Fruit fly (Drosophila melanogaster) whole organism, embryonic: ENCODE data around the gene alpha-Man-IIb.

Experiments
- Ada2b ChIP-seq: fragments of 200-800 bp; sonication (Bioruptor generic); IDR thresholded peaks from 2 replicates; pipeline ENCODE4 v1.3.6; 2022; ENCODE audit warnings: missing biosample characterization, missing genetic modification characterization
- B-H2 ChIP-seq: fragments of 200-800 bp; sonication (Bioruptor generic); optimal IDR thresholded peaks from 2 replicates; lab custom pipeline; 2018; ENCODE audit warnings: missing biosample characterization, mild to moderate bottlenecking, missing genetic modification characterization
- CG10543 ChIP-seq: fragments of 200-800 bp; sonication (Bioruptor generic); optimal IDR thresholded peaks from 3 replicates; lab custom pipeline; 2017; ENCODE audit warnings: missing biosample characterization, mild to moderate bottlenecking, missing genetic modification characterization, moderate library complexity
- CG10565 ChIP-seq: fragments of 200-800 bp; sonication (Bioruptor generic); optimal IDR thresholded peaks from 3 replicates; lab custom pipeline; 2016; ENCODE audit warnings: missing biosample characterization, mild to moderate bottlenecking, missing genetic modification characterization
- CG11560 ChIP-seq: fragments of 200-800 bp; sonication (Bioruptor generic); IDR thresholded peaks from 3 replicates; pipeline ENCODE4 v1.3.6; 2022; ENCODE audit warnings: missing biosample characterization, missing genetic modification characterization
- CG12236 ChIP-seq: fragments of 200-800 bp; sonication (Bioruptor generic); optimal IDR thresholded peaks from 2 replicates; lab custom pipeline; 2016; ENCODE audit warnings: missing biosample characterization, missing genetic modification characterization
- CG12942 ChIP-seq: fragments of 200-800 bp; sonication (Bioruptor generic); optimal IDR thresholded peaks from 3 replicates; lab custom pipeline; 2016; ENCODE audit warnings: missing biosample characterization, missing genetic modification characterization
- CG13123 ChIP-seq: fragments of 200-800 bp; sonication (Bioruptor generic); optimal IDR thresholded peaks from 2 replicates; lab custom pipeline; 2016; ENCODE audit warnings: missing biosample characterization, missing genetic modification characterization
- CG13287 ChIP-seq: fragments of 200-800 bp; sonication (Bioruptor generic); IDR thresholded peaks from 2 replicates; pipeline ENCODE4 v1.3.6; 2022; ENCODE audit warnings: missing biosample characterization, missing genetic modification characterization; ENCODE audit not compliant: partially characterized antibody
- CG13296 ChIP-seq: fragments of 200-800 bp; sonication (Bioruptor generic); optimal IDR thresholded peaks from 3 replicates; lab custom pipeline; 2018; ENCODE audit warnings: missing biosample characterization, mild to moderate bottlenecking, missing genetic modification characterization
- CG14014 ChIP-seq: fragments of 200-800 bp; sonication (Bioruptor generic); IDR thresholded peaks from 2 replicates; pipeline ENCODE4 v1.3.6; 2022; ENCODE audit warnings: missing biosample characterization, missing genetic modification characterization
- CG1529 ChIP-seq: fragments of 200-800 bp; sonication (Bioruptor generic); optimal IDR thresholded peaks from 3 replicates; lab custom pipeline; 2018; ENCODE audit warnings: missing biosample characterization, missing genetic modification characterization
- CG17829 ChIP-seq: fragments of 200-800 bp; optimal IDR thresholded peaks from 2 replicates; lab custom pipeline; 2019; ENCODE audit warnings: missing biosample characterization, mild to moderate bottlenecking, missing genetic modification characterization, moderate library complexity
- CG2116 ChIP-seq: fragments of 200-800 bp; sonication (Bioruptor generic); optimal IDR thresholded peaks from 3 replicates; lab custom pipeline; 2018; ENCODE audit warnings: missing biosample characterization, mild to moderate bottlenecking, missing genetic modification characterization
- CG2199 ChIP-seq: fragments of 200-800 bp; sonication (Bioruptor generic); IDR thresholded peaks from 3 replicates; pipeline ENCODE4 v1.3.6; 2022; ENCODE audit warnings: missing biosample characterization, missing genetic modification characterization
- CG3995 ChIP-seq: fragments of 200-800 bp; sonication (Bioruptor generic); optimal IDR thresholded peaks from 3 replicates; lab custom pipeline; 2016; ENCODE audit warnings: missing biosample characterization, missing genetic modification characterization
- CG43689 ChIP-seq: fragments of 200-800 bp; sonication (Bioruptor generic); IDR thresholded peaks from 2 replicates; pipeline ENCODE4 v1.3.6; 2022; ENCODE audit warnings: missing biosample characterization, missing genetic modification characterization
- CG6689 ChIP-seq: fragments of 200-800 bp; sonication (Bioruptor generic); IDR thresholded peaks from 2 replicates; pipeline ENCODE4 v1.3.6; 2022; ENCODE audit warnings: missing biosample characterization, missing genetic modification characterization
- CG9609 ChIP-seq: fragments of 200-800 bp; sonication (Bioruptor generic); optimal IDR thresholded peaks from 3 replicates; lab custom pipeline; 2016; ENCODE audit warnings: missing biosample characterization, missing genetic modification characterization
- Camta ChIP-seq: fragments of 200-800 bp; sonication (Bioruptor generic); optimal IDR thresholded peaks from 2 replicates; lab custom pipeline; 2016; ENCODE audit warnings: missing biosample characterization, missing genetic modification characterization
- CkIIα-i1 ChIP-seq: fragments of 200-800 bp; sonication (Bioruptor generic); IDR thresholded peaks from 2 replicates; pipeline ENCODE4 v1.3.6; 2022; ENCODE audit warnings: missing biosample characterization, missing genetic modification characterization
- D ChIP-seq, 2 experiments: fragments of 200-800 bp in 1 of 2; fragments of >200 bp in 1 of 2; sonication (Bioruptor generic) in 1 of 2; optimal IDR thresholded peaks; 2 replicates in 1 of 2; 3 replicates in 1 of 2; lab custom pipeline; 2017; ENCODE audit warnings: mild to moderate bottlenecking in 1 of 2, missing biosample characterization in 1 of 2, missing genetic modification characterization in 1 of 2, missing genetic modification reagents in 1 of 2
- Dbx ChIP-seq: fragments of 200-800 bp; sonication (Bioruptor generic); IDR thresholded peaks from 3 replicates; pipeline ENCODE4 v1.3.6; 2022; ENCODE audit warnings: missing biosample characterization, missing genetic modification characterization
- Deaf1 ChIP-seq: fragments of 200-800 bp; optimal IDR thresholded peaks from 3 replicates; lab custom pipeline; 2019; ENCODE audit warnings: missing biosample characterization, mild to moderate bottlenecking, missing genetic modification characterization, moderate library complexity
- Eip74EF ChIP-seq, 2 experiments: fragments of 200-800 bp in 1 of 2; fragments of >200 bp in 1 of 2; sonication (Bioruptor generic) in 1 of 2; optimal IDR thresholded peaks; 2 replicates each; lab custom pipeline; 2017 to 2019; ENCODE audit warnings: missing biosample characterization in 2 of 2, missing genetic modification characterization in 2 of 2, mild to moderate bottlenecking in 1 of 2, moderate library complexity in 1 of 2
- Hmr ChIP-seq: fragments of 200-800 bp; sonication (Bioruptor generic); optimal IDR thresholded peaks from 3 replicates; lab custom pipeline; 2017; ENCODE audit warnings: mild to moderate bottlenecking, missing biosample characterization, missing genetic modification reagents, missing genetic modification characterization
- MBD-R2 ChIP-seq: fragments of 200-800 bp; sonication (Bioruptor generic); IDR thresholded peaks from 2 replicates; pipeline ENCODE4 v1.3.6; 2022; ENCODE audit warnings: missing biosample characterization, missing genetic modification characterization
- Med ChIP-seq: fragments of 200-800 bp; sonication (Bioruptor generic); peaks from one replicate; lab custom pipeline; 2016; ENCODE audit warnings: missing biosample characterization, missing genetic modification characterization, mild to moderate bottlenecking, inconsistent platforms, moderate library complexity
- Oaz ChIP-seq: fragments of 200-800 bp; sonication (Bioruptor generic); IDR thresholded peaks from 2 replicates; pipeline ENCODE4 v1.3.6; 2022; ENCODE audit warnings: missing biosample characterization, missing genetic modification characterization
- Sry-β ChIP-seq: fragments of 200-800 bp; sonication (Bioruptor generic); optimal IDR thresholded peaks from 2 replicates; lab custom pipeline; 2018; ENCODE audit warnings: missing biosample characterization, mild to moderate bottlenecking, missing genetic modification characterization, moderate library complexity
- amos ChIP-seq: fragments of 200-800 bp; sonication (Bioruptor generic); IDR thresholded peaks from 2 replicates; pipeline ENCODE4 v1.3.6; 2022; ENCODE audit warnings: missing biosample characterization, missing genetic modification characterization; ENCODE audit not compliant: partially characterized antibody
- chn ChIP-seq: fragments of 200-800 bp; sonication (Bioruptor generic); optimal IDR thresholded peaks from 2 replicates; lab custom pipeline; 2016; ENCODE audit warnings: missing biosample characterization, missing genetic modification characterization
- ci ChIP-seq: fragments of 200-800 bp; sonication (Bioruptor generic); IDR thresholded peaks from 3 replicates; pipeline ENCODE4 v1.3.6; 2022; ENCODE audit warnings: missing biosample characterization, missing genetic modification characterization
- crol ChIP-seq: fragments of 200-800 bp; sonication (Bioruptor generic); IDR thresholded peaks from 2 replicates; pipeline ENCODE4 v1.3.6; 2022; ENCODE audit warnings: missing biosample characterization, missing genetic modification characterization
- danr ChIP-seq: fragments of 200-800 bp; sonication (Bioruptor generic); IDR thresholded peaks from 2 replicates; pipeline ENCODE4 v1.3.6; 2022; ENCODE audit warnings: missing biosample characterization, missing genetic modification characterization
- ems ChIP-seq: fragments of 200-800 bp; sonication (Bioruptor generic); optimal IDR thresholded peaks from 3 replicates; lab custom pipeline; 2016; ENCODE audit warnings: missing biosample characterization, missing genetic modification characterization
- fu2 ChIP-seq: fragments of 200-800 bp; sonication (Bioruptor generic); optimal IDR thresholded peaks from 2 replicates; lab custom pipeline; 2016; ENCODE audit warnings: missing biosample characterization, missing genetic modification characterization
- hbn ChIP-seq: fragments of 200-800 bp; sonication (Bioruptor generic); IDR thresholded peaks from 2 replicates; pipeline ENCODE4 v1.3.6; 2022; ENCODE audit warnings: missing biosample characterization, missing genetic modification characterization; ENCODE audit not compliant: partially characterized antibody
- jing ChIP-seq: fragments of 200-800 bp; sonication (Bioruptor generic); optimal IDR thresholded peaks from 2 replicates; lab custom pipeline; 2018; ENCODE audit warnings: missing biosample characterization, mild to moderate bottlenecking, missing genetic modification characterization
- kni ChIP-seq: fragments of 200-800 bp; sonication (Bioruptor generic); optimal IDR thresholded peaks from 3 replicates; lab custom pipeline; 2017; ENCODE audit warnings: mild to moderate bottlenecking, missing biosample characterization, missing genetic modification reagents, missing genetic modification characterization
- nerfin-2 ChIP-seq: fragments of 200-800 bp; sonication (Bioruptor generic); IDR thresholded peaks from 2 replicates; pipeline ENCODE4 v1.3.6; 2022; ENCODE audit warnings: missing biosample characterization, missing genetic modification characterization; ENCODE audit not compliant: partially characterized antibody
- nom ChIP-seq: fragments of 200-800 bp; sonication (Bioruptor generic); optimal IDR thresholded peaks from 2 replicates; lab custom pipeline; 2017; ENCODE audit warnings: missing biosample characterization, missing genetic modification characterization, mild to moderate bottlenecking, moderate library complexity, missing genetic modification reagents
- repo ChIP-seq: fragments of 200-800 bp; sonication (Bioruptor generic); optimal IDR thresholded peaks from 2 replicates; lab custom pipeline; 2016; ENCODE audit warnings: missing biosample characterization, missing genetic modification characterization
- sob ChIP-seq: fragments of 200-800 bp; sonication (Bioruptor generic); IDR thresholded peaks from 2 replicates; pipeline ENCODE4 v1.3.6; 2022; ENCODE audit warnings: missing biosample characterization, missing genetic modification characterization
- sr ChIP-seq: fragments of 200-800 bp; sonication (Bioruptor generic); IDR thresholded peaks from 3 replicates; pipeline ENCODE4 v1.3.6; 2022; ENCODE audit warnings: missing biosample characterization, missing genetic modification characterization
- toy ChIP-seq: fragments of 200-800 bp; sonication (Bioruptor generic); IDR thresholded peaks from 2 replicates; pipeline ENCODE4 v1.3.6; 2022; ENCODE audit warnings: missing biosample characterization, missing genetic modification characterization
- trem ChIP-seq: fragments of 200-800 bp; optimal IDR thresholded peaks from 3 replicates; lab custom pipeline; 2019; ENCODE audit warnings: missing biosample characterization, mild to moderate bottlenecking, missing genetic modification characterization, moderate library complexity
- yki ChIP-seq: fragments of >200 bp; optimal IDR thresholded peaks from 3 replicates; lab custom pipeline; 2018
- z ChIP-seq: fragments of 200-800 bp; sonication (Bioruptor generic); IDR thresholded peaks from 3 replicates; pipeline ENCODE4 v1.3.6; 2022; ENCODE audit warnings: missing biosample characterization, missing genetic modification characterization

Gene alpha-Man-IIb

dm6 chr3R:15810369-15810768 lies 6.3 kb downstream of the alpha-Man-IIb start (continued):
- TF ChIP-seq CG9609 (GFP tag; lab: Kevin White, UChicago), result no peak
- no peak for TF ChIP-seq repo
- no peak for TF ChIP-seq CG6689
- peak; percentile 47 for TF ChIP-seq nom (GFP tag; lab: Kevin White, UChicago)
- no peak; the same call in 2 of the 3 replicates for TF ChIP-seq ci (GFP tag; lab: Robert Waterston, UW)
- peak; percentile 81 for TF ChIP-seq Med
- peak; percentile 36 for TF ChIP-seq Sry-β (GFP tag; lab: Kevin White, UChicago)
- TF ChIP-seq hbn (GFP tag; lab: Robert Waterston, UW), result no peak
- no peak for TF ChIP-seq fu2 (GFP tag; lab: Kevin White, UChicago)
- no peak for TF ChIP-seq Dbx (GFP tag; lab: Robert Waterston, UW)
- no peak for TF ChIP-seq CG12942
- TF ChIP-seq CG1529 (GFP tag; lab: Kevin White, UChicago), result no peak
- TF ChIP-seq jing (GFP tag; lab: Kevin White, UChicago), result no peak
- TF ChIP-seq B-H2 (GFP tag; lab: Kevin White, UChicago), result no peak
- no peak for TF ChIP-seq nerfin-2 (GFP tag; lab: Robert Waterston, UW)
- TF ChIP-seq D (optimal IDR thresholded peaks at IDR 0.05; lab: Kevin White, UChicago), result peak; percentile 44
- no peak for TF ChIP-seq D (GFP tag; optimal IDR thresholded peaks at IDR 0.05; lab: Kevin White, UChicago)
- TF ChIP-seq Deaf1 (tag; lab: Kevin White, UChicago), result peak; percentile 97
- no peak for TF ChIP-seq amos (GFP tag; lab: Robert Waterston, UW)
- TF ChIP-seq CG10543 (GFP tag; lab: Kevin White, UChicago), result peak; percentile 11

dm6 chr3R:15814150-15814549 lies 10.1 kb downstream of the alpha-Man-IIb start:
- TF ChIP-seq sr (GFP tag; lab: Robert Waterston, UW) (peak; percentile 71; the same call in 2 of the 3 replicates), sob (GFP tag; lab: Robert Waterston, UW) (no peak), CG43689 (GFP tag; lab: Robert Waterston, UW) (no peak), crol (GFP tag; lab: Robert Waterston, UW) (peak; percentile 83), kni (GFP tag; lab: Kevin White, UChicago) (peak; percentile 49), ems (GFP tag; lab: Kevin White, UChicago) (no peak), CG11560 (tag; lab: Robert Waterston, UW) (no peak)

- no peak for TF ChIP-seq Hmr (GFP tag; lab: Kevin White, UChicago)
- TF ChIP-seq Eip74EF (GFP tag; optimal IDR thresholded peaks at IDR 0.05; lab: Kevin White, UChicago), result no peak
- no peak for TF ChIP-seq CG2116 (GFP tag; lab: Kevin White, UChicago)
- TF ChIP-seq Camta, result no peak
- no peak for TF ChIP-seq Dbx (GFP tag; lab: Robert Waterston, UW)
- no peak for TF ChIP-seq trem (tag; lab: Kevin White, UChicago)
- 0 out of 2 replicates have a peak, but pooled peaks have one; percentile 20 for TF ChIP-seq Ada2b (GFP tag; lab: Robert Waterston, UW)
- no peak for TF ChIP-seq MBD-R2 (GFP tag; lab: Robert Waterston, UW)
- TF ChIP-seq danr (GFP tag; lab: Robert Waterston, UW), result no peak
- no peak for TF ChIP-seq z (GFP tag; lab: Robert Waterston, UW)
- no peak for TF ChIP-seq yki (lab: Kevin White, UChicago)
- no peak for TF ChIP-seq CG17829 (tag; lab: Kevin White, UChicago)
- TF ChIP-seq CG6689, result 0 out of 2 replicates have a peak, but pooled peaks have one; percentile 34
- TF ChIP-seq toy (GFP tag; lab: Robert Waterston, UW), result no peak
- no peak for TF ChIP-seq CG13287 (GFP tag; lab: Robert Waterston, UW)
- peak; percentile 13; the same call in 1 of the 3 replicates for TF ChIP-seq CG2199 (GFP tag; lab: Robert Waterston, UW)
- no peak for TF ChIP-seq CG10565 (GFP tag; lab: Kevin White, UChicago)
- no peak for TF ChIP-seq CG14014 (GFP tag; lab: Robert Waterston, UW)
- TF ChIP-seq CG9609 (GFP tag; lab: Kevin White, UChicago), result no peak
- TF ChIP-seq chn (GFP tag; lab: Kevin White, UChicago), result peak; percentile 43
- no peak for TF ChIP-seq CG3995 (GFP tag; lab: Kevin White, UChicago)
- TF ChIP-seq CkIIα-i1 (GFP tag; lab: Robert Waterston, UW), result no peak
- no peak for TF ChIP-seq Oaz (GFP tag; lab: Robert Waterston, UW)
- TF ChIP-seq CG12236, result no peak
- no peak for TF ChIP-seq CG13123
- no peak for TF ChIP-seq CG13296 (GFP tag; lab: Kevin White, UChicago)
Observed at dm6 chr3R:15816276-15816675, 12.2 kb downstream of the alpha-Man-IIb start.
